Fruit fly (Drosophila melanogaster): ENCODE data around the gene CG7420.

dm6 chr2L:1496943-1497342, 5.8 kb downstream of the CG7420 start, which contains the start of gene CG31661:
- no peak for TF ChIP-seq psq (optimal IDR thresholded peaks at IDR 0.05)
- TF ChIP-seq CG8478 (optimal IDR thresholded peaks at IDR 0.05) = no peak
- TF ChIP-seq pan (optimal IDR thresholded peaks at IDR 0.05) = no peak
- no peak for TF ChIP-seq usp (GFP tag; optimal IDR thresholded peaks at IDR 0.05)
